Worm (Caenorhabditis elegans) whole organism, L3 larva: ENCODE data around the gene srg-41.

Experiments
- R02D3.7 ChIP-seq: fragments of 150-350 bp; optimal IDR thresholded peaks from 2 replicates; lab custom pipeline; 2014; ENCODE audit warnings: missing biosample characterization, missing genetic modification characterization
- ama-1 ChIP-seq: fragments of 150-350 bp; optimal IDR thresholded peaks from 2 replicates; lab custom pipeline; 2018
- ceh-16 ChIP-seq: sonication (generic microtip); optimal IDR thresholded peaks from 2 replicates; lab custom pipeline; 2017; ENCODE audit warnings: missing biosample characterization, missing genetic modification characterization
- ceh-28 ChIP-seq: fragments of 150-350 bp; optimal IDR thresholded peaks from 2 replicates; lab custom pipeline; 2014; ENCODE audit warnings: missing biosample characterization, missing genetic modification reagents, missing genetic modification characterization
- ceh-9 ChIP-seq: sonication (generic microtip); optimal IDR thresholded peaks from 2 replicates; lab custom pipeline; 2018; ENCODE audit warnings: missing biosample characterization, missing genetic modification characterization
- egl-27 ChIP-seq: sonication (generic microtip); optimal IDR thresholded peaks from 4 replicates; lab custom pipeline; 2017; ENCODE audit warnings: missing biosample characterization, missing genetic modification reagents, missing genetic modification characterization
- egl-5 ChIP-seq: fragments of 150-350 bp; optimal IDR thresholded peaks from 2 replicates; lab custom pipeline; 2017; ENCODE audit warnings: missing biosample characterization, missing genetic modification reagents, missing genetic modification characterization, inconsistent platforms
- elt-2 ChIP-seq: sonication (generic microtip); optimal IDR thresholded peaks from 2 replicates; lab custom pipeline; 2016; ENCODE audit warnings: missing genetic modification reagents, mild to moderate bottlenecking, missing genetic modification characterization, missing compliant biosample characterization
- fkh-2 ChIP-seq: fragments of 150-350 bp; optimal IDR thresholded peaks from 2 replicates; lab custom pipeline; 2014; ENCODE audit warnings: missing biosample characterization, missing genetic modification reagents, missing genetic modification characterization
- jun-1 ChIP-seq: fragments of 150-350 bp; optimal IDR thresholded peaks from 2 replicates; lab custom pipeline; 2014; ENCODE audit warnings: missing biosample characterization, missing genetic modification reagents, missing genetic modification characterization
- lin-15B ChIP-seq: fragments of 150-350 bp; optimal IDR thresholded peaks from 2 replicates; lab custom pipeline; 2014; ENCODE audit warnings: missing biosample characterization, missing genetic modification characterization
- lsy-12 ChIP-seq: sonication (generic microtip); optimal IDR thresholded peaks from 2 replicates; lab custom pipeline; 2016; ENCODE audit warnings: mild to moderate bottlenecking, missing genetic modification characterization, missing compliant biosample characterization
- mdl-1 ChIP-seq: fragments of 150-350 bp; optimal IDR thresholded peaks from 2 replicates; lab custom pipeline; 2014; ENCODE audit warnings: missing biosample characterization, missing genetic modification characterization
- mml-1 ChIP-seq: fragments of 150-350 bp; sonication (generic microtip); optimal IDR thresholded peaks from 3 replicates; lab custom pipeline; 2014; ENCODE audit warnings: missing biosample characterization, missing genetic modification characterization
- nfya-1 ChIP-seq: sonication (generic microtip); optimal IDR thresholded peaks from 2 replicates; lab custom pipeline; 2017; ENCODE audit warnings: missing genetic modification characterization, mild to moderate bottlenecking, missing compliant biosample characterization, antibody characterized with exemption, moderate library complexity; ENCODE audit not compliant: insufficient read depth
- nhr-12 ChIP-seq: fragments of 150-350 bp; optimal IDR thresholded peaks from 2 replicates; lab custom pipeline; 2014; ENCODE audit warnings: missing biosample characterization, missing genetic modification characterization
- nhr-237 ChIP-seq: fragments of 150-350 bp; optimal IDR thresholded peaks from 2 replicates; lab custom pipeline; 2014; ENCODE audit warnings: missing biosample characterization, missing genetic modification characterization
- nhr-25 ChIP-seq: sonication (generic microtip); optimal IDR thresholded peaks from 2 replicates; lab custom pipeline; 2017; ENCODE audit warnings: missing biosample characterization, missing genetic modification characterization
- nhr-28 ChIP-seq: fragments of 150-350 bp; optimal IDR thresholded peaks from 2 replicates; lab custom pipeline; 2014; ENCODE audit warnings: missing biosample characterization, missing genetic modification characterization
- nhr-43 ChIP-seq: sonication (generic microtip); optimal IDR thresholded peaks from 2 replicates; lab custom pipeline; 2016; ENCODE audit warnings: mild to moderate bottlenecking, missing genetic modification characterization, missing compliant biosample characterization; ENCODE audit not compliant: poor library complexity, severe bottlenecking
- nhr-76 ChIP-seq: fragments of 150-350 bp; sonication (generic microtip); optimal IDR thresholded peaks from 5 replicates; lab custom pipeline; 2014; ENCODE audit warnings: missing biosample characterization, missing genetic modification characterization
- nhr-77 ChIP-seq: fragments of 150-350 bp; optimal IDR thresholded peaks from 2 replicates; lab custom pipeline; 2014; ENCODE audit warnings: missing biosample characterization, missing genetic modification characterization
- pqm-1 ChIP-seq: fragments of 150-350 bp; optimal IDR thresholded peaks from 2 replicates; lab custom pipeline; 2017; ENCODE audit warnings: missing biosample characterization, missing genetic modification characterization, inconsistent platforms
- sea-2 ChIP-seq: fragments of 150-350 bp; sonication (generic microtip); optimal IDR thresholded peaks from 4 replicates; lab custom pipeline; 2014; ENCODE audit warnings: missing biosample characterization, missing genetic modification reagents, missing genetic modification characterization
- skn-1 ChIP-seq: fragments of 150-350 bp; optimal IDR thresholded peaks from 2 replicates; lab custom pipeline; 2014; ENCODE audit warnings: missing biosample characterization, missing genetic modification characterization
- snpc-4 ChIP-seq: fragments of 150-350 bp; optimal IDR thresholded peaks from 2 replicates; lab custom pipeline; 2014; ENCODE audit warnings: missing biosample characterization, missing genetic modification characterization
- tbx-2 ChIP-seq: sonication (generic microtip); optimal IDR thresholded peaks from 2 replicates; lab custom pipeline; 2016; ENCODE audit warnings: mild to moderate bottlenecking, missing genetic modification characterization, missing compliant biosample characterization
- ztf-4 ChIP-seq: fragments of 150-350 bp; optimal IDR thresholded peaks from 2 replicates; lab custom pipeline; 2014; ENCODE audit warnings: missing biosample characterization, missing genetic modification characterization

Gene srg-41

DNA sequence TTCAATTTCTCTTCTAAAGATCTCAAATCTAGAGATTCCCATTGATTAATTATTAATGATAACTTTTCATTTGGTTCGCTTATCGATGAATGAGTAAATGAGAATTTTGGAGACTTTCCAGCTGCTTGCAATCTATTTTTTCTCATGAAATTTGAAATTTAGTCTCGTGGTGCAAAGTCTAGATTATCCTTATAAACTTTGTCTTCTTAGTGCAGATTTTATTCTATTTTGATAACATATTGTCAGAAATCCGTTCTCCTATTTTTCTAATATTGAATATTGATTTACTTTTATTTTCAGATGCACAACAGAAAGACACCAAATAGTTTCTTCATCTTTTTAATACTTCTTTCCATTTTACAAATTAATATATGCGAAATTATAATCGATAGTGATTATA lies 29.3 kb upstream of the srg-41 start, which contains the start of gene lgc-49:
Gene lgc-49 (plus strand): TSS at position 301 of the 400 bp plus-strand sequence.
- TF ChIP-seq mml-1 (tag; lab: Kevin White, UChicago) (no peak), ceh-9 (tag; lab: Kevin White, UChicago) (no peak), lin-15B (tag; lab: Kevin White, UChicago) (no peak), ama-1 (no peak), nhr-76 (tag; lab: Kevin White, UChicago) (no peak), R02D3.7 (tag; lab: Kevin White, UChicago) (no peak), skn-1 (tag; lab: Kevin White, UChicago) (no peak), nhr-12 (tag; lab: Kevin White, UChicago) (no peak), nhr-28 (tag; lab: Kevin White, UChicago) (no peak), fkh-2 (tag; lab: Kevin White, UChicago) (no peak), egl-5 (tag; lab: Kevin White, UChicago) (no peak), elt-2 (tag; lab: Kevin White, UChicago) (no peak), sea-2 (GFP tag; lab: Kevin White, UChicago) (no peak), nhr-43 (no peak)

DNA sequence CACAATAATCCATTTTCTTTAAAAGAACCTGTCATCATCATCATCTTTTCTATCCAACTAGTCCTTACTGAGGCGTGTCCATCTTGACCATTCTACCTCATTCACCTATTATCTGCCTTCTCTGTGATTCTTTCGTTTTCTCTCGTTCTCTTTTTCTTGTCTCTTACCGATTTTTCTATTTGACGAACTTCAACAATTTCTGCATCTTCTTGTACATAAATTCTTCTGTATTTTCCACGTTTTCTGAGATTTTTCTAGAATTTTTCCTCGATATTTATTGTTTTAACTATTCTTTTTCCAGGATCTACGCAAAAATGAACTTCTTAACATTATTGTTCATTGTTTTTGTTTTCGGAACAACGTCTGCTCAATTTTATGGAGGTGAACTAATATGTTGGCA lies 21.2 kb upstream of the srg-41 start, which contains the start of gene cnc-10:
Gene cnc-10 (plus strand): TSS at position 301 of the 400 bp plus-strand sequence.
- TF ChIP-seq lsy-12 (tag; lab: Kevin White, UChicago) (no peak), nhr-237 (tag; lab: Kevin White, UChicago) (no peak), jun-1 (no peak), tbx-2 (tag; lab: Kevin White, UChicago) (no peak), ztf-4 (tag; lab: Kevin White, UChicago) (no peak), nhr-12 (tag; lab: Kevin White, UChicago) (no peak), ceh-16 (tag; lab: Kevin White, UChicago) (no peak), egl-27 (tag; lab: Kevin White, UChicago) (no peak)
- TF ChIP-seq, all 47 proteins: peak for 0

DNA sequence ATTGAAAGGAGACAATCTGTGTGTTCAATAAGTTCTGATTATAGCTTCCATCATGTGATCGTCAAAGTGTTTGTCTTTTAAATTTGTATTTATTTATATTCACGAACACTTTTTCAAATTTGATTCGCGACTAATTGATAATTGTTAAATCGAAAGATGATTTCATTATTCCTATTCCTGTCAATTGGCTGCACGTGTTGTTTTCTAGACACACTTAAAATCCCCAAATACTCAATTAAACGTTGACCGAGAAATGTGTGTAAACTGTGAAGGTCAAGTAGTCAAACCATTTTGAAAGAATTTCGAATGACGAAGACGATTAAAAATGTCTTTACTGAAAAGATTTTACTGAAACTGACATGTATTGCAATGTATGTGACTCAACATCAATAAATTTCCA lies 19.3 kb upstream of the srg-41 start:
- TF ChIP-seq mdl-1 (tag; lab: Kevin White, UChicago): no peak
- TF ChIP-seq ceh-28 (tag; lab: Kevin White, UChicago): no peak
- no peak for TF ChIP-seq skn-1 (tag; lab: Kevin White, UChicago)

DNA sequence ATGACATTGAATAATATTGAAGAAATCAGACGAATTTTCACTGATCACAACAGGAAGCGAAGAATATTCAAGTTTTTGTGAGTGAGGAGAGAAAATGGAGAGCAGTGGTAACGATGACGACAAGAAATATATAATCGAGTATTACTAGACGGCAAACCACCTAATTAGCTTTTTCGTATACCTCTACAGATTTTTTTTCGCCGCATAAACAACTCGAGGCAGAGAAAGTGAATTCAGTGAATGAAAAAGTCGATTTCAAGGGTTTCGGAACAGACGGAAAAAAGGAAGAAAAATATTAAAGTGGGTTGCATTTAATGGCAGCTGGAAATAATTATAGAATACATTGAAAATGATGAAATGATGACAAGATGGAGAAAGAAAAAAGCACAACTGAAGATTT lies 15.9 kb upstream of the srg-41 start, which contains the start of gene gpa-1:
Gene gpa-1 (minus strand): TSS at position 101 of the 400 bp plus-strand sequence.
- TF ChIP-seq nhr-76 (tag; lab: Kevin White, UChicago): no peak
- no peak for TF ChIP-seq nhr-43
- TF ChIP-seq, all 47 proteins: peak for 0

DNA sequence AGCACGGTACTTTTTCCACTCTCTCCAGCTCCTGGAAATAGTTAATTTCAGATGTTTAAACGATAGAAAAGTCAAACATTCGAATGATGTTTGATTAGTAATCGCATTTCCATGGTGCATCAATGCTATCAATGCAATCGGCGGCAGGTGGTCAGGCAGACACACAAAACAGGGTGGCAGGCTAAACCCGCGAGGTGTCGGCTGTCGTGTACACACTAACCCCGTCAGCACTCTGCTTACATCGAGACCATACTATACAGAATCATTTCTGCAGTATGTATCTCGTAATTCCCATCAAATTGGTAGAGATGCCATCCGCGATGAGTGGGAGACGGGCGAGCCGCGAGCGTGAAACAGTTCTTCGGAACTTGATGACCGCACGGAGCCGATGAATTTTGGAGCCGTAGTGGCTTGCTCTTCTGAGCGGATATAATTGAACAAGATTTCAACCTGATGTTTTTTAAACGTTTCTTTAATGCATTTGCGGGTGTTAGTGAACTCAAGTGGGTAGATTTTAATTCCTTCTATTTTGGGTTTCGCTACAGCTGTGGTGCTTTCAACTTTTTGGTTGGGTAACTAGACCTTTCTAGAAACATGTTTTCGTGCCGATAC lies 15.1 kb upstream of the srg-41 start:
- peak; percentile 38 for TF ChIP-seq nhr-77 (tag; lab: Kevin White, UChicago)
- peak; percentile 47 for TF ChIP-seq ama-1
- peak; percentile 14 for TF ChIP-seq nfya-1 (tag; lab: Kevin White, UChicago)
- peak; percentile 76 for TF ChIP-seq elt-2 (tag; lab: Kevin White, UChicago)
- peak; percentile 61 for TF ChIP-seq nhr-43
- peak; percentile 5 for TF ChIP-seq R02D3.7 (tag; lab: Kevin White, UChicago)
- TF ChIP-seq pqm-1 (tag; lab: Kevin White, UChicago): peak; percentile 65
- TF ChIP-seq snpc-4: peak; percentile 97

DNA sequence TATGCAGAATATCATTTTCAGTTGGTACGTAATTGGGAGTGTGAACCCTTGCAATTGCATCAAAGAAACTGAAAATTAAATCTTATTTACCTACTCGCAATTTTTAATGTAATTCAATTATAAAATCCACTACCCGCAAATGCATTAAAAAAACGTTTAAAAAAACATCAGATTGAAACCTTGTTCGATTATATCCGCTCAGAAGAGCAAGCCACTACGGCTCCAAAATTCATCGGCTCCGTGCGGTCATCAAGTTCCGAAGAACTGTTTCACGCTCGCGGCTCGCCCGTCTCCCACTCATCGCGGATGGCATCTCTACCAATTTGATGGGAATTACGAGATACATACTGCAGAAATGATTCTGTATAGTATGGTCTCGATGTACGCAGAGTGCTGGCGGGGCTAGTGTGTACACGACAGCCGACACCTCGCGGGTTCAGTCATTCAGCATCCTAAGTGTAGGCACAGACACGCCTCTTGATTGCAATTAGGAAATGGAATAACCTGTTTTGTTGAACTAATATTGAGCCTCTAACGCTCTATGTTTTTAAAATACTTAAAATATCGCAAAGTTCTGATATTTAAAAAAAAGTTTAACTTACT lies 13.7 kb upstream of the srg-41 start:
- TF ChIP-seq nhr-77 (tag; lab: Kevin White, UChicago) (peak; percentile 2), ama-1 (peak; percentile 6), pqm-1 (tag; lab: Kevin White, UChicago) (peak; percentile 23), nhr-43 (peak; percentile 35), nhr-25 (tag; lab: Kevin White, UChicago) (peak; percentile 29), elt-2 (tag; lab: Kevin White, UChicago) (peak; percentile 27), snpc-4 (peak; percentile 93)
